Fruit fly (Drosophila melanogaster): Measurements from ENCODE around the gene mRpL38.
A peak's percentile ranks its signal among the peaks of the same experiment; 100 is the strongest.

mRpL38 gene

dm6 chrX:14201178-14201577 is 24.9 kb upstream of the mRpL38 start, which contains the start of gene Prp16 (continued):
- TF ChIP-seq CG14667 (GFP tag; IDR thresholded peaks at IDR 0.05) (no peak), CG3847 (GFP tag; IDR thresholded peaks at IDR 0.05) (peak; percentile 37), crp (GFP tag; optimal IDR thresholded peaks at IDR 0.05) (peak; percentile 15 to 84), BEAF-32 (GFP tag; optimal IDR thresholded peaks at IDR 0.05) (peak; percentile 13), aop (GFP tag; IDR thresholded peaks at IDR 0.05) (no peak)

- TF ChIP-seq H15 (GFP tag; IDR thresholded peaks at IDR 0.05), result peak; percentile 41; the same call in 1 of the 3 replicates
- TF ChIP-seq CG6689 (GFP tag; IDR thresholded peaks at IDR 0.05), result peak; percentile 55
- TF ChIP-seq pho (GFP tag; optimal IDR thresholded peaks at IDR 0.05), result peak; percentile 4
- no peak for TF ChIP-seq dati (GFP tag; IDR thresholded peaks at IDR 0.05)
- TF ChIP-seq Ptx1 (GFP tag; IDR thresholded peaks at IDR 0.05), result peak; percentile 62
- peak; percentile 14 for TF ChIP-seq ewg (GFP tag; optimal IDR thresholded peaks at IDR 0.05)
- TF ChIP-seq schlank (tag; optimal IDR thresholded peaks at IDR 0.05), result no peak
- TF ChIP-seq CG3726 (GFP tag; IDR thresholded peaks at IDR 0.05), result no peak
- TF ChIP-seq nerfin-2 (GFP tag; IDR thresholded peaks at IDR 0.05; ENCODE audit: partially characterized antibody), result no peak
- peak; percentile 5 for TF ChIP-seq Max (GFP tag; optimal IDR thresholded peaks at IDR 0.05)
- no peak; the same call in 2 of the 3 replicates for TF ChIP-seq CG11093 (GFP tag; IDR thresholded peaks at IDR 0.05)
- no peak for TF ChIP-seq Doc3 (GFP tag; IDR thresholded peaks at IDR 0.05; ENCODE audit: partially characterized antibody)
- TF ChIP-seq jing (GFP tag; optimal IDR thresholded peaks at IDR 0.05), result peak; percentile 12
- TF ChIP-seq zen (tag; optimal IDR thresholded peaks at IDR 0.05), result peak; percentile 19
- TF ChIP-seq CG9609 (GFP tag; optimal IDR thresholded peaks at IDR 0.05), result peak; percentile 22
- TF ChIP-seq CG10979 (tag; optimal IDR thresholded peaks at IDR 0.05), result peak; percentile 86
- TF ChIP-seq CG18599 (GFP tag; optimal IDR thresholded peaks at IDR 0.05), result peak; percentile 59
- peak; percentile 74 for TF ChIP-seq onecut (GFP tag; IDR thresholded peaks at IDR 0.05)
- TF ChIP-seq CG4820 (GFP tag; optimal IDR thresholded peaks at IDR 0.05), result peak; percentile 57
- no peak for TF ChIP-seq CG43689 (GFP tag; IDR thresholded peaks at IDR 0.05)
- peak; percentile 57 for TF ChIP-seq Ssrp (tag; optimal IDR thresholded peaks at IDR 0.05)
- peak; percentile 61 for TF ChIP-seq CG14050 (GFP tag; IDR thresholded peaks at IDR 0.05)
- TF ChIP-seq Fer1 (GFP tag; optimal IDR thresholded peaks at IDR 0.05), result peak; percentile 33
- peak; percentile 45 for TF ChIP-seq CG8281 (tag; optimal IDR thresholded peaks at IDR 0.05)
- peak; percentile 70 for TF ChIP-seq tin (GFP tag; optimal IDR thresholded peaks at IDR 0.05)
- peak; percentile 34 for TF ChIP-seq CG10654 (GFP tag; optimal IDR thresholded peaks at IDR 0.05)
- TF ChIP-seq TFAM (GFP tag; optimal IDR thresholded peaks at IDR 0.05), result no peak
- no peak for TF ChIP-seq gfzf (GFP tag; optimal IDR thresholded peaks at IDR 0.05)
- TF ChIP-seq CG34376 (GFP tag; optimal IDR thresholded peaks at IDR 0.05), result no peak
- TF ChIP-seq Meics (GFP tag; optimal IDR thresholded peaks at IDR 0.05), result peak; percentile 41
- TF ChIP-seq B-H2 (GFP tag; optimal IDR thresholded peaks at IDR 0.05), result no peak
- TF ChIP-seq ro (GFP tag; IDR thresholded peaks at IDR 0.05), result no peak
- TF ChIP-seq Hand (GFP tag; optimal IDR thresholded peaks at IDR 0.05), result no peak
- peak; percentile 63 for TF ChIP-seq nerfin-1 (tag; optimal IDR thresholded peaks at IDR 0.05)
- TF ChIP-seq dysf (GFP tag; IDR thresholded peaks at IDR 0.05), result peak; percentile 52; the same call in 2 of the 3 replicates
- TF ChIP-seq CG15514 (GFP tag; optimal IDR thresholded peaks at IDR 0.05), result peak; percentile 27
- TF ChIP-seq sens-2 (GFP tag; IDR thresholded peaks at IDR 0.05), result peak; percentile 51; the same call in 1 of the 2 replicates
- peak; percentile 83 for TF ChIP-seq Xrp1 (GFP tag; IDR thresholded peaks at IDR 0.05)
- TF ChIP-seq nau (GFP tag; optimal IDR thresholded peaks at IDR 0.05), result peak; percentile 43
- peak; percentile 20 for TF ChIP-seq stwl (tag; optimal IDR thresholded peaks at IDR 0.05)
- no peak for TF ChIP-seq CG11560 (tag; IDR thresholded peaks at IDR 0.05)
- no peak for TF ChIP-seq Hr39 (optimal IDR thresholded peaks at IDR 0.05)
- 0 out of 3 replicates have a peak, but pooled peaks have one; percentile 26 for TF ChIP-seq CG6175 (GFP tag; IDR thresholded peaks at IDR 0.05)
Measured at dm6 chrX:14208426-14209208, 17.5 kb upstream of the mRpL38 start.

Measured in whole organism, embryonic.